Fruit fly (Drosophila melanogaster): ENCODE measurements around the gene CG14130.

DNA sequence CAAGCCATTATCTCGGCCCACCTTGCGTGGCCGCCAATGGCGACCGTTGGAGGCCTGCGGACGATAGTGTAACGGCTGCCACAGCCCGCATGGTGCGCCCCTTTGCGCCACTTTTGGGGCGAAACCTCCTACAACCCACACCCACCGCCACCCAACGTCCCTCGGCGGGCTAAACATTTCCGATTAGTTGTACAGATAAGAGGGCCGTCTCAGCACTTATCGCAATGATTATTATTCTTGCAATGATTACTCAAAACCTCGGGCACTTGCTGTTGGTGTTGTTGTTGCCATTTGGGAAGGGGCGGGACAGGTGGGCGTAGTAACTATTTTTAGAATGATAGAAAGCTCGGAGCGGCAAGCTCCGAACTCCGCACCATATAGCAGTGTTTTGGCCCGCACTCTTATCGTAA lies 42.6 kb upstream of the CG14130 start:
- TF ChIP-seq CG8478 (optimal IDR thresholded peaks at IDR 0.05) (no peak), CTCF (optimal IDR thresholded peaks at IDR 0.05) (no peak)

All from S2 (cell line).